Worm (Caenorhabditis elegans) whole organism, L3 larva: ENCODE data around the gene Y22D7AL.4.

Source experiments
- ceh-82 ChIP-seq: fragments of 150-350 bp; optimal IDR thresholded peaks from 2 replicates; lab custom pipeline; 2014; ENCODE audit warnings: missing biosample characterization, missing genetic modification characterization
- daf-12 ChIP-seq: fragments of 150-350 bp; optimal IDR thresholded peaks from 2 replicates; lab custom pipeline; 2014; ENCODE audit warnings: missing biosample characterization, missing genetic modification reagents, missing genetic modification characterization
- eor-1 ChIP-seq, 2 experiments: fragments of 150-350 bp; optimal IDR thresholded peaks; 2 replicates each; lab custom pipeline; 2014 to 2018; ENCODE audit warnings: missing biosample characterization in 2 of 2, missing genetic modification characterization in 2 of 2
- pqm-1 ChIP-seq: fragments of 150-350 bp; optimal IDR thresholded peaks from 2 replicates; lab custom pipeline; 2017; ENCODE audit warnings: missing biosample characterization, missing genetic modification characterization, inconsistent platforms
- unc-39 ChIP-seq: sonication (generic microtip); optimal IDR thresholded peaks from 4 replicates; lab custom pipeline; 2017; ENCODE audit warnings: missing biosample characterization, missing genetic modification characterization

ce11 chrIII:1603776-1604175, 22.7 kb upstream of the Y22D7AL.4 start:
- no peak for TF ChIP-seq ceh-82 (tag; lab: Kevin White, UChicago)
- TF ChIP-seq unc-39 (tag; lab: Kevin White, UChicago): no peak
- no peak for TF ChIP-seq daf-12 (tag; lab: Kevin White, UChicago)
- no peak for TF ChIP-seq pqm-1
- no peak for TF ChIP-seq eor-1 (tag; optimal IDR thresholded peaks at IDR 0.05; lab: Kevin White, UChicago)
